Fruit fly (Drosophila melanogaster): ENCODE data around the gene Atx-1.
A peak's percentile ranks its signal among the peaks of the same experiment; 100 is the strongest.

The Atx-1 gene

DNA sequence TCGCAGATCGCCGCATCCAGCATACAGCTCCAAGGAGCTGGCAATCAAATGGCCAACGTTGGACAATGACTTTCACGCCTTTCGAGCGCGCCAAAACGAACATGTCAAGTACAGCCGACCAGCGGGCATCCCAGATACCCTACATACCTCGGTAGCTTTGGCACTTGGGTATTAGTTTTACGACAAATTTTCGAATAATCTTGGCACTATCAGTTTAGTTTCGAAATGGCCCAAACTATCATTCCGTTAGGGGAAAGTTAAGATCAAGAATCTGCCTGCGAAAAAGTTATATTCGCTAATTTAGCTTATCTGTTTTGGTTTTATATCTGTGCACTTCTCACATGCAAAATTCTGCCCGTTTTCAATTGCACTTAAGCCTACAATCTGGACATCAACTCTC, 44.2 kb upstream of the Atx-1 start:
- TF ChIP-seq CG31627 (GFP tag; optimal IDR thresholded peaks at IDR 0.05) (peak; percentile 20), OdsH (GFP tag; optimal IDR thresholded peaks at IDR 0.05) (peak; percentile 32), cyc (GFP tag; optimal IDR thresholded peaks at IDR 0.05) (peak; percentile 4), Sox102F (GFP tag; optimal IDR thresholded peaks at IDR 0.05) (no peak), CG6808 (GFP tag; optimal IDR thresholded peaks at IDR 0.05) (peak; percentile 0), lz (GFP tag; optimal IDR thresholded peaks at IDR 0.05) (peak; percentile 1), pdm3 (GFP tag; optimal IDR thresholded peaks at IDR 0.05) (peak; percentile 1), dsx (GFP tag; optimal IDR thresholded peaks at IDR 0.05; ENCODE audit: poor library complexity, severe bottlenecking) (no peak), Hr39 (GFP tag; optimal IDR thresholded peaks at IDR 0.05) (peak; percentile 20), Ets96B (tag; optimal IDR thresholded peaks at IDR 0.05) (peak; percentile 5), Hr4 (GFP tag; optimal IDR thresholded peaks at IDR 0.05) (peak; percentile 13), acj6 (GFP tag; optimal IDR thresholded peaks at IDR 0.05) (peak; percentile 9), Eip78C (GFP tag) (peak; percentile 78), CG10669 (GFP tag; optimal IDR thresholded peaks at IDR 0.05) (peak; percentile 37), Gug (GFP tag; IDR thresholded peaks at IDR 0.05) (no peak), Ets21C (GFP tag; optimal IDR thresholded peaks at IDR 0.05) (no peak), svp (GFP tag) (peak; percentile 68), CG32006 (GFP tag; optimal IDR thresholded peaks at IDR 0.05) (peak; percentile 21), Eip75B (GFP tag; optimal IDR thresholded peaks at IDR 0.05) (no peak)

dm6 chrX:6779609-6780139, 43.3 kb upstream of the Atx-1 start, which contains the start of gene shf:
TSS of gene shf (minus strand) at chrX:6779659.
- no peak for TF ChIP-seq vri (GFP tag; optimal IDR thresholded peaks at IDR 0.05)
- no peak for TF ChIP-seq OdsH (GFP tag; optimal IDR thresholded peaks at IDR 0.05)
- TF ChIP-seq CG31627 (GFP tag; optimal IDR thresholded peaks at IDR 0.05): peak; percentile 3
- TF ChIP-seq Eip93F (GFP tag; optimal IDR thresholded peaks at IDR 0.05): no peak
- no peak for TF ChIP-seq CG34406 (GFP tag; optimal IDR thresholded peaks at IDR 0.05)
- peak; percentile 46 for TF ChIP-seq Hr4 (GFP tag; optimal IDR thresholded peaks at IDR 0.05)
- TF ChIP-seq Sox14 (GFP tag; optimal IDR thresholded peaks at IDR 0.05): no peak
- TF ChIP-seq lz (GFP tag; optimal IDR thresholded peaks at IDR 0.05): peak; percentile 22
- TF ChIP-seq Ets21C (GFP tag; optimal IDR thresholded peaks at IDR 0.05): no peak
- TF ChIP-seq CG8119 (GFP tag; IDR thresholded peaks at IDR 0.05): peak; percentile 21; the same call in 1 of the 3 replicates
- TF ChIP-seq fkh (GFP tag; optimal IDR thresholded peaks at IDR 0.05): no peak
- TF ChIP-seq CG11902 (GFP tag; optimal IDR thresholded peaks at IDR 0.05): no peak
- TF ChIP-seq CG3919 (GFP tag; optimal IDR thresholded peaks at IDR 0.05): no peak
- TF ChIP-seq CG7368 (GFP tag; optimal IDR thresholded peaks at IDR 0.05): peak; percentile 12
- no peak for TF ChIP-seq CG6163 (GFP tag; IDR thresholded peaks at IDR 0.05)
- TF ChIP-seq svp (GFP tag): no peak
- no peak for TF ChIP-seq CG16779 (tag; optimal IDR thresholded peaks at IDR 0.05)
- peak; percentile 39 for TF ChIP-seq achi (GFP tag; optimal IDR thresholded peaks at IDR 0.05)
- TF ChIP-seq CG11762 (GFP tag; optimal IDR thresholded peaks at IDR 0.05; ENCODE audit: insufficient read depth): no peak
- peak; percentile 18 for TF ChIP-seq Sox102F (GFP tag; optimal IDR thresholded peaks at IDR 0.05)
- TF ChIP-seq salr (GFP tag; optimal IDR thresholded peaks at IDR 0.05): no peak
- no peak for TF ChIP-seq Hr38 (GFP tag; optimal IDR thresholded peaks at IDR 0.05)
- TF ChIP-seq eg (GFP tag; IDR thresholded peaks at IDR 0.05): 0 out of 3 replicates have a peak, but pooled peaks have one; percentile 32
- TF ChIP-seq pdm3 (GFP tag; optimal IDR thresholded peaks at IDR 0.05): no peak
- TF ChIP-seq Gug (GFP tag; IDR thresholded peaks at IDR 0.05): no peak
- no peak for TF ChIP-seq CG8319 (GFP tag; optimal IDR thresholded peaks at IDR 0.05)
- peak; percentile 4 for TF ChIP-seq fd59A (GFP tag; optimal IDR thresholded peaks at IDR 0.05)
- TF ChIP-seq Sox15 (GFP tag; optimal IDR thresholded peaks at IDR 0.05): no peak
- TF ChIP-seq dsx (GFP tag; optimal IDR thresholded peaks at IDR 0.05; ENCODE audit: poor library complexity, severe bottlenecking): peak; percentile 6
- peak; percentile 20 for TF ChIP-seq CG3032 (tag; optimal IDR thresholded peaks at IDR 0.05)
- TF ChIP-seq Met (GFP tag; optimal IDR thresholded peaks at IDR 0.05): no peak
- TF ChIP-seq CG6854 (GFP tag; optimal IDR thresholded peaks at IDR 0.05): no peak
- TF ChIP-seq CG6808 (GFP tag; optimal IDR thresholded peaks at IDR 0.05): no peak
- peak; percentile 9 for TF ChIP-seq Ets96B (tag; optimal IDR thresholded peaks at IDR 0.05)
- TF ChIP-seq ss (GFP tag; optimal IDR thresholded peaks at IDR 0.05): no peak
- TF ChIP-seq fd85E (GFP tag; optimal IDR thresholded peaks at IDR 0.05): no peak
- no peak for TF ChIP-seq CG10631 (GFP tag; optimal IDR thresholded peaks at IDR 0.05)
- peak; percentile 35; the same call in 1 of the 2 replicates for TF ChIP-seq CG15336 (GFP tag; IDR thresholded peaks at IDR 0.05)
- TF ChIP-seq topi (GFP tag; optimal IDR thresholded peaks at IDR 0.05): peak; percentile 37
- no peak for TF ChIP-seq Smox (GFP tag; optimal IDR thresholded peaks at IDR 0.05)
- TF ChIP-seq Eip78C (GFP tag): peak; percentile 73
- TF ChIP-seq esn (GFP tag; optimal IDR thresholded peaks at IDR 0.05): peak; percentile 56

Measured in whole organism, prepupa.